Worm (Caenorhabditis elegans): ENCODE results near the gene srj-9.
A peak's percentile ranks its signal among the peaks of the same experiment; 100 is the strongest.

The srj-9 gene

DNA sequence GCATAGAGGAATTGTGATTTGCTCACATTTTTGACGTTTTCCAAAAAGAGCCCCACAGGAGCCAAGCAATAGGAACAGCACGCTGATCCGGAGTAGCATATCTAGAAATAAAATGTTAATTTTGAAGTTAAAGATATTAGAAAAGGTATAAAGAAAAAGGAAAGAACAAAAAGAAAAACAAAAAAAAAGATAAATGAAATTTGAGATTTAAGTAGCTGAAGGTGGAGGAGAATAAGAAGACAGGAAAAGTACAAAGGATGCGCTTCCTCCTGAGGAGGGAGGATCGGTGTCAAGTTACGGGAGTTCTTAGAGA, 13.0 kb downstream of the srj-9 start, which contains the start of gene cfz-2:
Gene cfz-2 (minus strand): TSS at position 101 of the 313 bp plus-strand sequence.
- TF ChIP-seq lsy-27 (tag; optimal IDR thresholded peaks at IDR 0.05; ENCODE audit: borderline replicate concordance, insufficient read depth) (no peak), zfh-2 (GFP tag; conservative IDR thresholded peaks at IDR 0.05) (no peak)

DNA sequence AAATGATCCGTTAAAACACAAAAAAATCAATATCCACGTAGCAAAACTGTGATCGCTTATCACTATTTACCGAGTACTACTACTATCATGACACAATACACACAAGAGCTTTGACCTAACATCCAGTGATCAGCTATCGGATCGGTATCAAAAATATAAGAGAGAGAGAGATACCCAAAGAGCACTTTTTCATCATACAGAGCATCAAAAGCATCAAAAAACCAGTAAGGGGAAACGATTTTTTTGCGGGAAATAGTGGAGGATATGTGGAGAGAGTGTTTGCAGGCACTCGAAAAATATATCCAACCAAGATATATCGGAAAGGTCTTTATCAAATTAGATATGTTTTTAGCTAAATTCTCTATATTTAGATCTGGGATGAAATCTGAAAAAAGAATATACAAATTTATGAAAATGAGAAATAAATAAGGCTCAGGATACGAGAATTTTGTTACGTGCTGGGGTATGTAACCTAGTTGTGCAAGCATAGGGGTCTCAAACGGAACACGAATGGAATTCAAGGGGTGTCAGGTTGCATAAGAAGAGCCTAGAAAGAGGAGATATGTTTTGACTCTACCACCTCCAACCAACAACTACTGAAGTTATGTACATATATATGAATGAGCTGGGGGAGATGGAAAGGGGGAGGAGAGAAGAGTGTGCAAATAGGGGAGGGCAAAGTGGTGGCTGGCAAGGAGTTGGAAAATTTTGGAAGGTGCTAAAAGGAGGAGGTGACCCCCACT, 13.5 kb downstream of the srj-9 start:
- TF ChIP-seq Y79H2A.3 (GFP tag; conservative IDR thresholded peaks at IDR 0.05) (no peak), unc-130 (GFP tag; optimal IDR thresholded peaks at IDR 0.05) (no peak), lin-26 (GFP tag; IDR thresholded peaks at IDR 0.05) (0 out of 2 replicates have a peak, but pooled peaks have one; percentile 45)

DNA sequence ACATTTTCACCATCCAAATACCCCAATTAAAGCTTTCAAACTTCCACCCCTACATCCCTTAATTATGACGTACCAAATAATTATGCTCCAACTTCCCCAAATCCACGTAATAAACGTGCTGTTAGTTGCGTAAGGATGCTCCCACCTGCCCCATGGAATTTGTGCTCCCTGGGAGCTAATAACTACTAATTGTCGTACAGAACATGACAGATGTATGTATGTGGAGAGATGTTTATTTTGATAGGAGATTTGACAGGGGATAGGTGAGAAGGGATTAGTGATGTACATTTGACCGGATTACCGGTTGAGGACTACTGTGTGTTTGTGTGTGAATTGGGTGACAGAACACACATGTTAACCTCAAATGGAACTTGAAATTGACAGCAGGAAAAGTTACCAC, 18.1 kb downstream of the srj-9 start:
- TF ChIP-seq cebp-2 (GFP tag; IDR thresholded peaks at IDR 0.05) (no peak), snpc-1.1 (tag; optimal IDR thresholded peaks at IDR 0.05; ENCODE audit: insufficient read depth) (no peak), nfya-1 (tag; optimal IDR thresholded peaks at IDR 0.05; ENCODE audit: borderline replicate concordance, insufficient read depth) (no peak), mes-4 (tag; optimal IDR thresholded peaks at IDR 0.05) (no peak), pha-4 (tag; optimal IDR thresholded peaks at IDR 0.05) (no peak), aptf-2 (GFP tag; conservative IDR thresholded peaks at IDR 0.05) (no peak), sea-2 (GFP tag; IDR thresholded peaks at IDR 0.05) (no peak), dpl-1 (GFP tag; optimal IDR thresholded peaks at IDR 0.05) (no peak), K11D2.4 (GFP tag; IDR thresholded peaks at IDR 0.05) (no peak), hlh-26 (GFP tag; conservative IDR thresholded peaks at IDR 0.05) (no peak), snpc-3.4 (tag; optimal IDR thresholded peaks at IDR 0.05) (no peak), let-607 (tag; optimal IDR thresholded peaks at IDR 0.05) (no peak), nfyb-1 (GFP tag; IDR thresholded peaks at IDR 0.05) (no peak)

DNA sequence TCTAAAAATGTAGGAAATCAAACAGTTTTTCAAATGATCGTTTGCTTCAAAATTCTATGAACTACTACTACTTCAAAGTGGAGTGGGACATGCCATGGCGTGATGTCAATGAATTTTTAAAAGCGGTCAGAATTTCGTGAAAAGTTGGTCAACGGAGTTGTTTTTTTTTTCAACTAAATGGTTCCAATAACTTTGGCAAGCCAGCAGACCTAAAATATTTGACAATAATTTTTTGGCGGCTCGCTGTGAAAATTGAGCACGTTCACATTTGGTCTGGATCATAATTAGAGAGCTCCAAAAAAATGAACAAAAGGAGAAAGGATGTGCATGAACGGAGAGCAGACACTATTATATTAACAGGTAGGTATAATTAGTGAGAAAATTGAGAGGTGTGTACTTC, 18.6 kb downstream of the srj-9 start:
- TF ChIP-seq unc-62 (GFP tag; optimal IDR thresholded peaks at IDR 0.05) (no peak), F52B5.7 (tag; optimal IDR thresholded peaks at IDR 0.05) (no peak), sptf-2 (GFP tag; optimal IDR thresholded peaks at IDR 0.05) (no peak), Y95B8A.8 (GFP tag; IDR thresholded peaks at IDR 0.05) (no peak), dpff-1 (tag; optimal IDR thresholded peaks at IDR 0.05) (no peak), lin-35 (GFP tag; optimal IDR thresholded peaks at IDR 0.05) (no peak), sdz-38 (tag; optimal IDR thresholded peaks at IDR 0.05) (no peak), ZK185.1 (tag; optimal IDR thresholded peaks at IDR 0.05; ENCODE audit: poor library complexity, severe bottlenecking) (no peak), let-526 (GFP tag; IDR thresholded peaks at IDR 0.05) (no peak), egrh-3 (GFP tag; IDR thresholded peaks at IDR 0.05) (no peak), mel-28 (tag; optimal IDR thresholded peaks at IDR 0.05; ENCODE audit: borderline replicate concordance) (no peak), tbp1 (GFP tag; optimal IDR thresholded peaks at IDR 0.05) (no peak), ceh-58 (GFP tag; IDR thresholded peaks at IDR 0.05) (no peak), snpc-1.1 (tag; optimal IDR thresholded peaks at IDR 0.05; ENCODE audit: insufficient read depth) (no peak), rpc-1 (optimal IDR thresholded peaks at IDR 0.05) (no peak), rpc-1 (tag; optimal IDR thresholded peaks at IDR 0.05) (no peak), madf-3 (GFP tag; IDR thresholded peaks at IDR 0.05) (no peak), lsy-27 (tag; optimal IDR thresholded peaks at IDR 0.05; ENCODE audit: borderline replicate concordance, insufficient read depth) (no peak), Y53F4B.3 (GFP tag; IDR thresholded peaks at IDR 0.05) (no peak)

All from whole organism, young adult.